Fruit fly (Drosophila melanogaster) whole organism, embryonic: ENCODE data around the gene Bug22.
A peak's percentile ranks its signal among the peaks of the same experiment; 100 is the strongest.

Experiments
- Atf3 ChIP-seq: fragments of 200-800 bp; sonication (Bioruptor generic); optimal IDR thresholded peaks from 3 replicates; lab custom pipeline; 2016; ENCODE audit warnings: missing biosample characterization, missing genetic modification characterization
- Atf6 ChIP-seq: fragments of 200-800 bp; sonication (Bioruptor generic); IDR thresholded peaks from 2 replicates; pipeline ENCODE4 v1.3.6; 2022; ENCODE audit warnings: missing biosample characterization, missing genetic modification characterization
- CG10147 ChIP-seq: fragments of 200-800 bp; sonication (Bioruptor generic); optimal IDR thresholded peaks from 2 replicates; lab custom pipeline; 2019; ENCODE audit warnings: missing biosample characterization, mild to moderate bottlenecking, missing genetic modification characterization, moderate library complexity
- CG10321 ChIP-seq: fragments of 200-800 bp; sonication (Bioruptor generic); IDR thresholded peaks from 2 replicates; pipeline ENCODE4 v1.3.6; 2022; ENCODE audit warnings: missing biosample characterization, missing genetic modification characterization
- CG10431 ChIP-seq: fragments of 200-800 bp; sonication (Bioruptor generic); optimal IDR thresholded peaks from 3 replicates; lab custom pipeline; 2018; ENCODE audit warnings: missing biosample characterization, mild to moderate bottlenecking, missing genetic modification characterization
- CG12104 ChIP-seq: fragments of 200-800 bp; sonication (Bioruptor generic); optimal IDR thresholded peaks from 3 replicates; lab custom pipeline; 2016; ENCODE audit warnings: missing biosample characterization, missing genetic modification characterization
- CG1233 ChIP-seq: fragments of 200-800 bp; sonication (Bioruptor generic); optimal IDR thresholded peaks from 4 replicates; lab custom pipeline; 2018; ENCODE audit warnings: missing biosample characterization, mild to moderate bottlenecking, missing genetic modification characterization
- CG12769 ChIP-seq: fragments of 200-800 bp; sonication (Bioruptor generic); optimal IDR thresholded peaks from 2 replicates; lab custom pipeline; 2019; ENCODE audit warnings: missing biosample characterization, mild to moderate bottlenecking, missing genetic modification characterization, moderate library complexity
- CG14441 ChIP-seq: fragments of 200-800 bp; sonication (Bioruptor generic); IDR thresholded peaks from 2 replicates; pipeline ENCODE4 v1.3.6; 2022; ENCODE audit warnings: missing biosample characterization, missing genetic modification characterization
- CG14860 ChIP-seq: fragments of 200-800 bp; sonication (Bioruptor generic); IDR thresholded peaks from 3 replicates; pipeline ENCODE4 v1.3.6; 2022; ENCODE audit warnings: missing biosample characterization, missing genetic modification characterization; ENCODE audit not compliant: partially characterized antibody
- CG15011 ChIP-seq: fragments of 200-800 bp; sonication (Bioruptor generic); optimal IDR thresholded peaks from 3 replicates; lab custom pipeline; 2018; ENCODE audit warnings: missing biosample characterization, mild to moderate bottlenecking, missing genetic modification characterization
- CG15269 ChIP-seq: fragments of 200-800 bp; sonication (Bioruptor generic); optimal IDR thresholded peaks from 2 replicates; lab custom pipeline; 2018; ENCODE audit warnings: missing biosample characterization, mild to moderate bottlenecking, missing genetic modification characterization, moderate library complexity
- CG17359 ChIP-seq: fragments of 200-800 bp; sonication (Bioruptor generic); optimal IDR thresholded peaks from 3 replicates; lab custom pipeline; 2018; ENCODE audit warnings: missing biosample characterization, mild to moderate bottlenecking, missing genetic modification characterization, moderate library complexity
- CG18599 ChIP-seq: fragments of 200-800 bp; sonication (Bioruptor generic); optimal IDR thresholded peaks from 3 replicates; lab custom pipeline; 2017; ENCODE audit warnings: missing biosample characterization, missing genetic modification characterization, mild to moderate bottlenecking, moderate library complexity, missing genetic modification reagents
- CG2129 ChIP-seq: fragments of 200-800 bp; sonication (Bioruptor generic); IDR thresholded peaks from 2 replicates; pipeline ENCODE4 v1.3.6; 2022; ENCODE audit warnings: missing biosample characterization, missing genetic modification characterization; ENCODE audit not compliant: partially characterized antibody
- CG2202 ChIP-seq: fragments of 200-800 bp; sonication (Bioruptor generic); optimal IDR thresholded peaks from 2 replicates; lab custom pipeline; 2018; ENCODE audit warnings: missing biosample characterization, mild to moderate bottlenecking, missing genetic modification characterization
- CG6254 ChIP-seq: fragments of 200-800 bp; sonication (Bioruptor generic); optimal IDR thresholded peaks from 3 replicates; lab custom pipeline; 2017; ENCODE audit warnings: mild to moderate bottlenecking, missing biosample characterization, missing genetic modification reagents, missing genetic modification characterization
- CG6689 ChIP-seq: fragments of 200-800 bp; sonication (Bioruptor generic); IDR thresholded peaks from 2 replicates; pipeline ENCODE4 v1.3.6; 2022; ENCODE audit warnings: missing biosample characterization, missing genetic modification characterization
- CG7271 ChIP-seq: fragments of 200-800 bp; sonication (Bioruptor generic); optimal IDR thresholded peaks from 2 replicates; lab custom pipeline; 2018; ENCODE audit warnings: missing biosample characterization, mild to moderate bottlenecking, missing genetic modification characterization, moderate library complexity
- CG8944 ChIP-seq: fragments of 200-800 bp; sonication (Bioruptor generic); optimal IDR thresholded peaks from 3 replicates; lab custom pipeline; 2016; ENCODE audit warnings: missing biosample characterization, missing genetic modification characterization
- CG9932 ChIP-seq: fragments of 200-800 bp; sonication (Bioruptor generic); IDR thresholded peaks from 2 replicates; pipeline ENCODE4 v1.3.6; 2022; ENCODE audit warnings: missing biosample characterization, missing genetic modification characterization
- CoRest ChIP-seq: fragments of 200-800 bp; sonication (Bioruptor generic); optimal IDR thresholded peaks from 3 replicates; lab custom pipeline; 2018; ENCODE audit warnings: missing biosample characterization, mild to moderate bottlenecking, missing genetic modification characterization, moderate library complexity
- Doc3 ChIP-seq: fragments of 200-800 bp; sonication (Bioruptor generic); IDR thresholded peaks from 3 replicates; pipeline ENCODE4 v1.3.6; 2022; ENCODE audit warnings: missing biosample characterization, missing genetic modification characterization; ENCODE audit not compliant: partially characterized antibody
- Ets65A ChIP-seq: fragments of 200-800 bp; sonication (Bioruptor generic); peaks from one replicate; lab custom pipeline; 2016; ENCODE audit warnings: missing biosample characterization, missing genetic modification characterization
- HLHmδ ChIP-seq: fragments of 200-800 bp; sonication (Bioruptor generic); optimal IDR thresholded peaks from 2 replicates; lab custom pipeline; 2018; ENCODE audit warnings: missing biosample characterization, mild to moderate bottlenecking, missing genetic modification characterization, moderate library complexity
- NC2β ChIP-seq: fragments of 200-800 bp; sonication (Bioruptor generic); optimal IDR thresholded peaks from 2 replicates; lab custom pipeline; 2016; ENCODE audit warnings: missing biosample characterization, missing genetic modification characterization
- Nf-YA ChIP-seq: fragments of 200-800 bp; sonication (Bioruptor generic); IDR thresholded peaks from 2 replicates; pipeline ENCODE4 v1.3.6; 2022; ENCODE audit warnings: missing biosample characterization, missing genetic modification characterization
- Pdp1 ChIP-seq, 2 experiments: fragments of 200-800 bp; sonication (Bioruptor generic); optimal IDR thresholded peaks; 3 replicates each; lab custom pipeline; 2016; ENCODE audit warnings: missing biosample characterization in 2 of 2, missing genetic modification characterization in 2 of 2, mild to moderate bottlenecking in 1 of 2, moderate library complexity in 1 of 2
- Usf ChIP-seq: fragments of 200-800 bp; sonication (Bioruptor generic); optimal IDR thresholded peaks from 2 replicates; lab custom pipeline; 2017; ENCODE audit warnings: missing genotype, missing biosample characterization, missing genetic modification characterization
- amos ChIP-seq: fragments of 200-800 bp; sonication (Bioruptor generic); IDR thresholded peaks from 2 replicates; pipeline ENCODE4 v1.3.6; 2022; ENCODE audit warnings: missing biosample characterization, missing genetic modification characterization; ENCODE audit not compliant: partially characterized antibody
- cato ChIP-seq: fragments of 200-800 bp; sonication (Bioruptor generic); optimal IDR thresholded peaks from 2 replicates; lab custom pipeline; 2016; ENCODE audit warnings: missing biosample characterization, missing genetic modification characterization, borderline replicate concordance
- dan ChIP-seq: fragments of 200-800 bp; sonication (Bioruptor generic); IDR thresholded peaks from 2 replicates; pipeline ENCODE4 v1.3.6; 2022; ENCODE audit warnings: missing biosample characterization, missing genetic modification characterization
- ewg ChIP-seq: fragments of 200-800 bp; sonication (Bioruptor generic); optimal IDR thresholded peaks from 3 replicates; lab custom pipeline; 2017; ENCODE audit warnings: mild to moderate bottlenecking, missing biosample characterization, missing genetic modification reagents, missing genetic modification characterization
- eyg ChIP-seq: fragments of 200-800 bp; sonication (Bioruptor generic); optimal IDR thresholded peaks from 3 replicates; lab custom pipeline; 2016; ENCODE audit warnings: missing biosample characterization, missing genetic modification characterization
- fd102C ChIP-seq: fragments of 200-800 bp; sonication (Bioruptor generic); optimal IDR thresholded peaks from 2 replicates; lab custom pipeline; 2018; ENCODE audit warnings: missing biosample characterization, mild to moderate bottlenecking, missing genetic modification characterization, moderate library complexity
- hb ChIP-seq: fragments of 200-800 bp; sonication (Bioruptor generic); IDR thresholded peaks from 3 replicates; pipeline ENCODE4 v1.3.6; 2022; ENCODE audit warnings: missing biosample characterization, missing genetic modification characterization; ENCODE audit not compliant: partially characterized antibody
- hkb ChIP-seq, 2 experiments: fragments of 200-800 bp in 1 of 2; fragments of >200 bp in 1 of 2; sonication (Bioruptor generic) in 1 of 2; IDR thresholded peaks in 1 of 2; optimal IDR thresholded peaks in 1 of 2; 2 replicates each; pipeline versions ENCODE4 v1.3.6 to Lab custom; 2017 to 2022; ENCODE audit warnings: missing biosample characterization in 1 of 2, missing genetic modification characterization in 1 of 2
- klu ChIP-seq: fragments of 200-800 bp; sonication (Bioruptor generic); IDR thresholded peaks from 2 replicates; pipeline ENCODE4 v1.3.6; 2022; ENCODE audit warnings: missing biosample characterization, missing genetic modification characterization
- lbe ChIP-seq: fragments of 200-800 bp; sonication (Bioruptor generic); optimal IDR thresholded peaks from 2 replicates; lab custom pipeline; 2016; ENCODE audit warnings: missing biosample characterization, mild to moderate bottlenecking, missing genetic modification characterization
- luna ChIP-seq: fragments of 200-800 bp; sonication (Bioruptor generic); optimal IDR thresholded peaks from 2 replicates; lab custom pipeline; 2016; ENCODE audit warnings: missing biosample characterization, missing genetic modification characterization
- mam ChIP-seq: fragments of 200-800 bp; sonication (Bioruptor generic); optimal IDR thresholded peaks from 3 replicates; lab custom pipeline; 2016; ENCODE audit warnings: missing biosample characterization, missing genetic modification characterization
- onecut ChIP-seq: fragments of 200-800 bp; sonication (Bioruptor generic); IDR thresholded peaks from 2 replicates; pipeline ENCODE4 v1.3.6; 2022; ENCODE audit warnings: missing biosample characterization, missing genetic modification characterization
- pb ChIP-seq: fragments of 200-800 bp; sonication (Bioruptor generic); optimal IDR thresholded peaks from 3 replicates; lab custom pipeline; 2016; ENCODE audit warnings: missing biosample characterization, missing genetic modification characterization
- sima ChIP-seq: fragments of 200-800 bp; sonication (Bioruptor generic); optimal IDR thresholded peaks from 2 replicates; lab custom pipeline; 2016; ENCODE audit warnings: missing biosample characterization, missing genetic modification characterization
- tna ChIP-seq: fragments of 200-800 bp; sonication (Bioruptor generic); IDR thresholded peaks from 2 replicates; pipeline ENCODE4 v1.3.6; 2022; ENCODE audit warnings: missing biosample characterization, missing genetic modification characterization; ENCODE audit not compliant: partially characterized antibody
- vvl ChIP-seq: fragments of 200-800 bp; sonication (Bioruptor generic); IDR thresholded peaks from 2 replicates; pipeline ENCODE4 v1.3.6; 2022; ENCODE audit warnings: missing biosample characterization, missing genetic modification characterization
- z ChIP-seq: fragments of 200-800 bp; sonication (Bioruptor generic); IDR thresholded peaks from 3 replicates; pipeline ENCODE4 v1.3.6; 2022; ENCODE audit warnings: missing biosample characterization, missing genetic modification characterization

The Bug22 gene

DNA sequence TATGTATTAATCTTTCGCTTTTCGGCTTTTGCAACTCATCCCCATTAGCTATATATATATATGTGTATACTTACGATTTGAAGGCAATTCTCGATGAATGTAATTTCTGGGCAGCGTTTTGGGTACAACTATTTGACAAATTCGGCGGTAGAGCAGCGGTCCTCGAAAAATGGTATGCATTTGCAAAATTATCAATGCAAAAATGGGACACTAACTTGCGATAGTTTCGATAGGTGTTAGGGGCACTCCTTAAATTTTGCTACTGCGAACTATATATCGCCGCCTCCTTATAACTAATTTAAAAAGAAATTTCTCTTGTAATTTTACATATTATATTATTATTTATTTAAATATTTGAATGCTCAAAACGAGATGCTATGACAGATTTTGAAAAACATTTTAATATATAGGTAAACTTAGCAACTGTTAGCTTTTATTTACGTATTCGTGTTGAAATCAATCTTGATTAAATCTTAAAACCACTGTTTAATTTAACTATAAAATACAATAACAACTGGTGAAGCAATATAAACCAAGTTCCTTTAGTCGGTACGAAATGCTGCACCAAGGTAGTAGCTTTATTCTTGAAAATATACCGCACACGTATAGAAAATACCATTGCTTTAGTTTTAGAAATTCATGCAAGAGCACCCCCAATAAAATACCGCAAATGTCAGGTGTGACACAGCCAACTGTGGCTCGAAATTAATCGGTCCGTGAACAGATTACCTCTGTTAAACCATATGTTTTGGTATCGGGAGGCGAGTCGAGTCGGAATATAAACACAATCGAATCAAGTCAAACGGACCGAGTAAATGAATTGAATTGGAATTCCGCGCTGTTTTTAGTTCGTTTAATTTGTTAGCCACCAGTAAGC lies 17.2 kb downstream of the Bug22 start, which contains the start of the genes CG5355 and Klp31E (continued):
- TF ChIP-seq CG10321 (GFP tag; lab: Robert Waterston, UW) (no peak), CoRest (peak; percentile 89), luna (GFP tag; lab: Kevin White, UChicago) (no peak), fd102C (GFP tag; lab: Kevin White, UChicago) (no peak), CG8944 (GFP tag; lab: Kevin White, UChicago) (peak; percentile 41), CG9932 (GFP tag; lab: Robert Waterston, UW) (peak; percentile 60), CG7271 (tag; lab: Kevin White, UChicago) (no peak), CG6689 (GFP tag; lab: Robert Waterston, UW) (peak; percentile 71), sima (GFP tag; lab: Kevin White, UChicago) (no peak), Ets65A (GFP tag; lab: Kevin White, UChicago) (peak; percentile 72), CG14441 (GFP tag; lab: Robert Waterston, UW) (no peak), cato (GFP tag; lab: Kevin White, UChicago) (peak; percentile 49), CG18599 (GFP tag; lab: Kevin White, UChicago) (no peak), mam (peak; percentile 57), Atf3 (peak; percentile 51), CG15011 (GFP tag; lab: Kevin White, UChicago) (no peak), CG6254 (GFP tag; lab: Kevin White, UChicago) (no peak), CG2202 (tag; lab: Kevin White, UChicago) (peak; percentile 12), CG15269 (tag; lab: Kevin White, UChicago) (peak; percentile 79), lbe (GFP tag; lab: Kevin White, UChicago) (no peak), pb (GFP tag; lab: Kevin White, UChicago) (peak; percentile 10), Usf (GFP tag; lab: Kevin White, UChicago) (peak; percentile 71), tna (GFP tag; lab: Robert Waterston, UW) (no peak), CG12104 (GFP tag; lab: Kevin White, UChicago) (peak; percentile 69), hb (no peak), amos (GFP tag; lab: Robert Waterston, UW) (peak; percentile 68; the same call in 1 of the 2 replicates), Nf-YA (no peak), CG2129 (GFP tag; lab: Robert Waterston, UW) (no peak; the same call in 1 of the 2 replicates), Pdp1 (GFP tag; optimal IDR thresholded peaks at IDR 0.05; lab: Kevin White, UChicago) (peak in 1 of 2 experiments; percentile 62), HLHmδ (no peak), NC2β (no peak), CG10431 (GFP tag; lab: Kevin White, UChicago) (peak; percentile 46), onecut (GFP tag; lab: Robert Waterston, UW) (no peak), CG12769 (tag; lab: Kevin White, UChicago) (peak; percentile 46), Doc3 (GFP tag; lab: Robert Waterston, UW) (peak; percentile 72), eyg (GFP tag; lab: Kevin White, UChicago) (no peak), CG10147 (GFP tag; lab: Kevin White, UChicago) (peak; percentile 63), CG17359 (tag; lab: Kevin White, UChicago) (peak; percentile 56), z (GFP tag; lab: Robert Waterston, UW) (no peak), dan (GFP tag; lab: Robert Waterston, UW) (no peak), vvl (GFP tag; lab: Robert Waterston, UW) (peak; percentile 62), CG1233 (peak; percentile 62), ewg (peak; percentile 39), hkb (optimal IDR thresholded peaks at IDR 0.05; lab: Kevin White, UChicago) (no peak), hkb (GFP tag; IDR thresholded peaks at IDR 0.05; lab: Robert Waterston, UW) (0 out of 2 replicates have a peak, but pooled peaks have one; percentile 24), CG14860 (GFP tag; lab: Robert Waterston, UW) (peak; percentile 47; the same call in 1 of the 3 replicates), klu (GFP tag; lab: Robert Waterston, UW) (no peak), Atf6 (peak; percentile 62)
